Worm (Caenorhabditis elegans) whole organism, late embryonic: ENCODE data around the gene F45E4.5.

Source experiments
- C08G9.2 ChIP-seq: sonication (generic microtip); optimal IDR thresholded peaks from 2 replicates; lab custom pipeline; 2016; ENCODE audit warnings: mild to moderate bottlenecking, missing genetic modification characterization, moderate library complexity, missing compliant biosample characterization
- K02D7.2 ChIP-seq: sonication (generic microtip); optimal IDR thresholded peaks from 2 replicates; lab custom pipeline; 2017; ENCODE audit warnings: mild to moderate bottlenecking, missing genetic modification characterization, missing compliant biosample characterization
- K09A11.1 ChIP-seq: sonication (generic microtip); optimal IDR thresholded peaks from 2 replicates; lab custom pipeline; 2017; ENCODE audit warnings: antibody characterized with exemption, mild to moderate bottlenecking, missing genetic modification characterization, missing compliant biosample characterization; ENCODE audit not compliant: insufficient read depth
- Y22D7AL.16 ChIP-seq: sonication (generic microtip); optimal IDR thresholded peaks from 2 replicates; lab custom pipeline; 2016; ENCODE audit warnings: missing genetic modification characterization, missing compliant biosample characterization
- ceh-14 ChIP-seq: sonication (generic microtip); optimal IDR thresholded peaks from 2 replicates; lab custom pipeline; 2016; ENCODE audit warnings: missing genotype, missing genetic modification characterization, missing compliant biosample characterization
- ceh-18 ChIP-seq: sonication (generic microtip); optimal IDR thresholded peaks from 2 replicates; lab custom pipeline; 2016; ENCODE audit warnings: missing genetic modification characterization, missing compliant biosample characterization
- ceh-19 ChIP-seq: fragments of 200-800 bp; sonication (Bioruptor generic); optimal IDR thresholded peaks from 2 replicates; lab custom pipeline; 2018; ENCODE audit warnings: mild to moderate bottlenecking, missing genetic modification characterization, missing compliant biosample characterization
- ceh-2 ChIP-seq: sonication (generic microtip); optimal IDR thresholded peaks from 2 replicates; lab custom pipeline; 2016; ENCODE audit warnings: missing genotype, missing genetic modification characterization, missing compliant biosample characterization
- ceh-22 ChIP-seq: sonication (generic microtip); optimal IDR thresholded peaks from 2 replicates; lab custom pipeline; 2017; ENCODE audit warnings: missing biosample characterization, missing genetic modification characterization
- ceh-24 ChIP-seq: sonication (generic microtip); optimal IDR thresholded peaks from 2 replicates; lab custom pipeline; 2016; ENCODE audit warnings: mild to moderate bottlenecking, missing genetic modification characterization, missing compliant biosample characterization
- che-1 ChIP-seq: sonication (generic microtip); optimal IDR thresholded peaks from 2 replicates; lab custom pipeline; 2016; ENCODE audit warnings: mild to moderate bottlenecking, missing genetic modification characterization, missing compliant biosample characterization
- dve-1 ChIP-seq: sonication (generic microtip); optimal IDR thresholded peaks from 2 replicates; lab custom pipeline; 2017; ENCODE audit warnings: antibody characterized with exemption, mild to moderate bottlenecking, missing genetic modification characterization, missing compliant biosample characterization
- elt-2 ChIP-seq: sonication (generic microtip); optimal IDR thresholded peaks from 2 replicates; lab custom pipeline; 2016; ENCODE audit warnings: missing genetic modification reagents, missing genetic modification characterization, missing compliant biosample characterization
- eyg-1 ChIP-seq: sonication (generic microtip); optimal IDR thresholded peaks from 2 replicates; lab custom pipeline; 2016; ENCODE audit warnings: missing genotype, missing genetic modification characterization, missing compliant biosample characterization
- hlh-15 ChIP-seq: sonication (generic microtip); optimal IDR thresholded peaks from 2 replicates; lab custom pipeline; 2016; ENCODE audit warnings: missing genetic modification characterization, missing compliant biosample characterization
- hlh-30 ChIP-seq: sonication (generic microtip); optimal IDR thresholded peaks from 2 replicates; lab custom pipeline; 2017; ENCODE audit warnings: antibody characterized with exemption, missing genetic modification characterization, missing compliant biosample characterization; ENCODE audit not compliant: insufficient read depth
- hlh-8 ChIP-seq: sonication (generic microtip); optimal IDR thresholded peaks from 2 replicates; lab custom pipeline; 2016; ENCODE audit warnings: missing genotype, missing genetic modification characterization, missing compliant biosample characterization
- lin-11 ChIP-seq: fragments of 200-800 bp; sonication (Bioruptor generic); optimal IDR thresholded peaks from 2 replicates; lab custom pipeline; 2018; ENCODE audit warnings: mild to moderate bottlenecking, missing genetic modification characterization, missing compliant biosample characterization
- madf-2 ChIP-seq: sonication (generic microtip); optimal IDR thresholded peaks from 2 replicates; lab custom pipeline; 2017; ENCODE audit warnings: missing genetic modification characterization, missing compliant biosample characterization
- mec-3 ChIP-seq: sonication (generic microtip); optimal IDR thresholded peaks from 2 replicates; lab custom pipeline; 2016; ENCODE audit warnings: borderline replicate concordance, missing genetic modification characterization, missing compliant biosample characterization
- nfya-1 ChIP-seq: sonication (generic microtip); optimal IDR thresholded peaks from 2 replicates; lab custom pipeline; 2017; ENCODE audit warnings: missing genetic modification characterization, mild to moderate bottlenecking, missing compliant biosample characterization, antibody characterized with exemption, moderate library complexity
- nhr-11 ChIP-seq: fragments of 150-350 bp; optimal IDR thresholded peaks from 2 replicates; lab custom pipeline; 2014; ENCODE audit warnings: missing biosample characterization, missing genetic modification characterization
- odd-2 ChIP-seq: sonication (generic microtip); optimal IDR thresholded peaks from 2 replicates; lab custom pipeline; 2017; ENCODE audit warnings: antibody characterized with exemption, mild to moderate bottlenecking, missing genetic modification characterization, missing compliant biosample characterization
- pag-3 ChIP-seq: sonication (generic microtip); optimal IDR thresholded peaks from 2 replicates; lab custom pipeline; 2016; ENCODE audit warnings: missing compliant biosample characterization, missing genetic modification characterization, borderline replicate concordance
- pat-9 ChIP-seq: fragments of 200-800 bp; sonication (Bioruptor generic); optimal IDR thresholded peaks from 2 replicates; lab custom pipeline; 2018; ENCODE audit warnings: mild to moderate bottlenecking, missing genetic modification characterization, moderate library complexity, missing compliant biosample characterization
- pha-2 ChIP-seq: sonication (generic microtip); optimal IDR thresholded peaks from 2 replicates; lab custom pipeline; 2017; ENCODE audit warnings: mild to moderate bottlenecking, missing genetic modification characterization, missing compliant biosample characterization
- pha-4 ChIP-seq: fragments of 150-350 bp; optimal IDR thresholded peaks from 2 replicates; lab custom pipeline; 2018; ENCODE audit warnings: missing biosample characterization, missing genetic modification reagents, missing genetic modification characterization
- ref-2 ChIP-seq: sonication (generic microtip); optimal IDR thresholded peaks from 2 replicates; lab custom pipeline; 2016; ENCODE audit warnings: missing genetic modification characterization, missing compliant biosample characterization
- rnt-1 ChIP-seq: sonication (generic microtip); optimal IDR thresholded peaks from 2 replicates; lab custom pipeline; 2016; ENCODE audit warnings: missing genetic modification characterization, missing compliant biosample characterization
- sdc-2 ChIP-seq: sonication (generic microtip); optimal IDR thresholded peaks from 2 replicates; lab custom pipeline; 2016; ENCODE audit warnings: missing genotype, missing genetic modification characterization, missing compliant biosample characterization
- tbx-7 ChIP-seq: sonication (generic microtip); optimal IDR thresholded peaks from 2 replicates; lab custom pipeline; 2016; ENCODE audit warnings: missing genotype, missing genetic modification characterization, missing compliant biosample characterization
- ttx-3 ChIP-seq: sonication (generic microtip); optimal IDR thresholded peaks from 2 replicates; lab custom pipeline; 2016; ENCODE audit warnings: missing genetic modification reagents, missing genetic modification characterization, missing compliant biosample characterization
- unc-42 ChIP-seq: sonication (generic microtip); optimal IDR thresholded peaks from 2 replicates; lab custom pipeline; 2016; ENCODE audit warnings: missing genotype, missing genetic modification characterization, missing compliant biosample characterization
- unc-86 ChIP-seq: sonication (generic microtip); optimal IDR thresholded peaks from 2 replicates; lab custom pipeline; 2016; ENCODE audit warnings: missing genetic modification characterization, missing compliant biosample characterization
- zip-5 ChIP-seq: sonication (generic microtip); optimal IDR thresholded peaks from 2 replicates; lab custom pipeline; 2016; ENCODE audit warnings: missing genetic modification characterization, missing compliant biosample characterization

Gene F45E4.5

ce11 chrIV:7653198-7653597 lies 24.4 kb upstream of the F45E4.5 start:
- TF ChIP-seq unc-86 (tag; lab: Kevin White, UChicago) (no peak), pha-4 (tag; lab: Kevin White, UChicago) (no peak), ref-2 (tag; lab: Kevin White, UChicago) (no peak), elt-2 (peak; percentile 45), nfya-1 (tag; lab: Kevin White, UChicago) (no peak), hlh-15 (tag; lab: Kevin White, UChicago) (no peak)

ce11 chrIV:7651120-7651519 lies 22.3 kb upstream of the F45E4.5 start, which contains the start of gene cima-1:
Gene cima-1 (plus strand): TSS chrIV:7651459.
- TF ChIP-seq hlh-8 (tag; lab: Kevin White, UChicago) (no peak), che-1 (tag; lab: Kevin White, UChicago) (no peak), odd-2 (tag; lab: Kevin White, UChicago) (no peak), madf-2 (tag; lab: Kevin White, UChicago) (no peak), ceh-22 (tag; lab: Kevin White, UChicago) (no peak), nhr-11 (tag; lab: Kevin White, UChicago) (no peak), eyg-1 (tag; lab: Kevin White, UChicago) (no peak), hlh-30 (tag; lab: Kevin White, UChicago) (no peak), zip-5 (no peak), ttx-3 (tag; lab: Kevin White, UChicago) (no peak)

- TF ChIP-seq nfya-1 (tag; lab: Kevin White, UChicago), result peak; percentile 62
- TF ChIP-seq tbx-7, result no peak
- TF ChIP-seq, all 69 proteins: peak for 1
These were observed 21.6 kb upstream of the F45E4.5 start for ce11 chrIV:7650433-7650832.

ce11 chrIV:7646861-7647260 lies 18.0 kb upstream of the F45E4.5 start:
- TF ChIP-seq pha-2 (no peak), sdc-2 (tag; lab: Kevin White, UChicago) (no peak), ceh-18 (tag; lab: Kevin White, UChicago) (no peak), elt-2 (no peak), unc-42 (tag; lab: Kevin White, UChicago) (no peak), Y22D7AL.16 (tag; lab: Kevin White, UChicago) (no peak), ceh-14 (no peak)

ce11 chrIV:7646119-7646518 lies 17.3 kb upstream of the F45E4.5 start, which contains the start of gene hmg-5:
Gene hmg-5 (minus strand): TSS chrIV:7646219.
- TF ChIP-seq ref-2 (tag; lab: Kevin White, UChicago), result no peak
- TF ChIP-seq ceh-19, result no peak
- TF ChIP-seq ceh-14, result no peak
- no peak for TF ChIP-seq K02D7.2

- TF ChIP-seq sdc-2 (tag; lab: Kevin White, UChicago) (no peak), ceh-2 (no peak)
These were observed 14.1 kb upstream of the F45E4.5 start, which contains the start of gene nlp-20 for ce11 chrIV:7642971-7643370. Gene nlp-20 (minus strand): TSS chrIV:7643071.

- TF ChIP-seq nfya-1 (tag; lab: Kevin White, UChicago) (no peak), hlh-15 (tag; lab: Kevin White, UChicago) (no peak), ceh-22 (tag; lab: Kevin White, UChicago) (no peak), rnt-1 (tag; lab: Kevin White, UChicago) (no peak), ref-2 (tag; lab: Kevin White, UChicago) (no peak), dve-1 (tag; lab: Kevin White, UChicago) (no peak), pag-3 (tag; lab: Kevin White, UChicago) (no peak), lin-11 (tag; lab: Kevin White, UChicago) (no peak), ttx-3 (tag; lab: Kevin White, UChicago) (no peak), che-1 (tag; lab: Kevin White, UChicago) (no peak), unc-42 (tag; lab: Kevin White, UChicago) (no peak), ceh-24 (tag; lab: Kevin White, UChicago) (no peak), C08G9.2 (tag; lab: Kevin White, UChicago) (no peak), K09A11.1 (tag; lab: Kevin White, UChicago) (no peak), mec-3 (no peak), tbx-7 (no peak), pat-9 (tag; lab: Kevin White, UChicago) (no peak)
These were observed 12.9 kb upstream of the F45E4.5 start, which contains the start of gene nep-16 for ce11 chrIV:7641758-7642157. Gene nep-16 (minus strand): TSS chrIV:7641858.
